Worm (Caenorhabditis elegans) whole organism, mixed stage, embryonic: ENCODE data around the gene F35F10.5.

ENCODE experiments used
- elt-3 ChIP-seq: fragments of 150-350 bp; optimal IDR thresholded peaks from 2 replicates; lab custom pipeline; 2014; ENCODE audit warnings: missing biosample characterization, missing genetic modification characterization
- lin-13 ChIP-seq: fragments of 150-350 bp; optimal IDR thresholded peaks from 2 replicates; lab custom pipeline; 2014; ENCODE audit warnings: missing biosample characterization, missing genetic modification characterization
- nhr-12 ChIP-seq: fragments of 150-350 bp; optimal IDR thresholded peaks from 2 replicates; lab custom pipeline; 2014; ENCODE audit warnings: missing biosample characterization, missing genetic modification characterization
- nhr-237 ChIP-seq: fragments of 150-350 bp; optimal IDR thresholded peaks from 2 replicates; lab custom pipeline; 2014; ENCODE audit warnings: missing biosample characterization, missing genetic modification characterization
- sptf-1 ChIP-seq: sonication (generic microtip); optimal IDR thresholded peaks from 2 replicates; lab custom pipeline; 2017; ENCODE audit warnings: mild to moderate bottlenecking, missing genetic modification characterization, moderate library complexity, missing compliant biosample characterization
- unc-39 ChIP-seq: fragments of 150-350 bp; optimal IDR thresholded peaks from 2 replicates; lab custom pipeline; 2014; ENCODE audit warnings: missing biosample characterization, missing genetic modification characterization
- unc-62 ChIP-seq: fragments of 150-350 bp; optimal IDR thresholded peaks from 2 replicates; lab custom pipeline; 2014; ENCODE audit warnings: missing biosample characterization, missing genetic modification reagents, missing genetic modification characterization
- ztf-11 ChIP-seq: fragments of 150-350 bp; optimal IDR thresholded peaks from 2 replicates; lab custom pipeline; 2014; ENCODE audit warnings: missing biosample characterization, missing genetic modification characterization

ce11 chrV:3236610-3237009, 48.1 kb upstream of the F35F10.5 start, which contains the start of the genes K08D9.9 and str-16:
- no peak for TF ChIP-seq elt-3
- TF ChIP-seq ztf-11 (tag; lab: Kevin White, UChicago), result no peak
- TF ChIP-seq lin-13 (tag; lab: Kevin White, UChicago), result no peak
- no peak for TF ChIP-seq unc-62
- no peak for TF ChIP-seq nhr-237
- no peak for TF ChIP-seq nhr-12 (tag; lab: Kevin White, UChicago)
- TF ChIP-seq unc-39 (tag; lab: Kevin White, UChicago), result no peak
- TF ChIP-seq sptf-1 (tag; lab: Kevin White, UChicago), result no peak
